Worm (Caenorhabditis elegans) whole organism, early embryonic: Measurements from ENCODE around the gene dpf-5.

Experiments
- ceh-36 ChIP-seq: sonication (generic microtip); optimal IDR thresholded peaks from 2 replicates; lab custom pipeline; 2016; ENCODE audit warnings: missing genetic modification characterization, inconsistent platforms, missing compliant biosample characterization
- sea-1 ChIP-seq: fragments of 200-800 bp; sonication (Bioruptor generic); conservative IDR thresholded peaks from 2 replicates; pipeline ENCODE4 v1.3.6; 2022; ENCODE audit warnings: missing genetic modification characterization, missing compliant biosample characterization

ce11 chrIV:4814185-4814584, 7.8 kb upstream of the dpf-5 start, which contains the start of gene srw-94:
- TF ChIP-seq ceh-36 (tag; lab: Kevin White, UChicago) (no peak), sea-1 (GFP tag; lab: Robert Waterston, UW) (no peak)
